Fruit fly (Drosophila melanogaster) whole organism, adult: ENCODE results near the gene CG33282.
A peak's percentile ranks its signal among the peaks of the same experiment; 100 is the strongest.

Experiments
- CG11617 ChIP-seq: fragments of 200-800 bp; sonication (Bioruptor generic); optimal IDR thresholded peaks from 2 replicates; lab custom pipeline; 2017; ENCODE audit warnings: mild to moderate bottlenecking, missing biosample characterization, missing genetic modification reagents, missing genetic modification characterization
- CG12768 ChIP-seq: fragments of 200-800 bp; sonication (Bioruptor generic); optimal IDR thresholded peaks from 2 replicates; lab custom pipeline; 2017; ENCODE audit warnings: missing biosample characterization, missing genetic modification characterization, mild to moderate bottlenecking, moderate library complexity, missing genetic modification reagents
- CG14711 ChIP-seq: fragments of 200-800 bp; sonication (Bioruptor generic); optimal IDR thresholded peaks from 2 replicates; lab custom pipeline; 2018; ENCODE audit warnings: missing biosample characterization, mild to moderate bottlenecking, missing genetic modification characterization, moderate library complexity
- CG1620 ChIP-seq: fragments of 200-800 bp; sonication (Bioruptor generic); optimal IDR thresholded peaks from 2 replicates; lab custom pipeline; 2016; ENCODE audit warnings: missing biosample characterization, missing genetic modification characterization
- CG33017 ChIP-seq: fragments of 200-800 bp; sonication (Bioruptor generic); optimal IDR thresholded peaks from 2 replicates; lab custom pipeline; 2018; ENCODE audit warnings: missing biosample characterization, mild to moderate bottlenecking, missing genetic modification characterization, moderate library complexity
- CG5204 ChIP-seq: fragments of 200-800 bp; sonication (Bioruptor generic); optimal IDR thresholded peaks from 2 replicates; lab custom pipeline; 2016; ENCODE audit warnings: missing biosample characterization, missing genetic modification characterization
- CG7045 ChIP-seq: fragments of 200-800 bp; sonication (Bioruptor generic); optimal IDR thresholded peaks from 2 replicates; lab custom pipeline; 2017; ENCODE audit warnings: missing biosample characterization, mild to moderate bottlenecking, missing genetic modification characterization
- CG7101 ChIP-seq: fragments of 200-800 bp; sonication (Bioruptor generic); optimal IDR thresholded peaks from 2 replicates; lab custom pipeline; 2018; ENCODE audit warnings: missing biosample characterization, mild to moderate bottlenecking, missing genetic modification characterization, moderate library complexity
- Clk ChIP-seq: fragments of 200-800 bp; sonication (Bioruptor generic); optimal IDR thresholded peaks from 2 replicates; lab custom pipeline; 2017; ENCODE audit warnings: missing biosample characterization, missing genetic modification characterization
- Crg-1 ChIP-seq: fragments of 200-800 bp; sonication (Bioruptor generic); optimal IDR thresholded peaks from 2 replicates; lab custom pipeline; 2016; ENCODE audit warnings: missing biosample characterization, missing genetic modification characterization
- Hr96 ChIP-seq: fragments of 200-800 bp; sonication (Bioruptor generic); optimal IDR thresholded peaks from 2 replicates; lab custom pipeline; 2016; ENCODE audit warnings: missing biosample characterization, missing genetic modification characterization
- Mnt ChIP-seq: fragments of 200-800 bp; sonication (Bioruptor generic); optimal IDR thresholded peaks from 2 replicates; lab custom pipeline; 2016; ENCODE audit warnings: missing biosample characterization, mild to moderate bottlenecking, missing genetic modification characterization
- bab1 ChIP-seq: fragments of 200-800 bp; sonication (Bioruptor generic); optimal IDR thresholded peaks from 3 replicates; lab custom pipeline; 2019; ENCODE audit warnings: missing biosample characterization, mild to moderate bottlenecking, missing genetic modification characterization, moderate library complexity
- cic ChIP-seq: fragments of 200-800 bp; sonication (Bioruptor generic); optimal IDR thresholded peaks from 2 replicates; lab custom pipeline; 2017; ENCODE audit warnings: missing biosample characterization, mild to moderate bottlenecking, missing genetic modification characterization, moderate library complexity
- cnc ChIP-seq, 2 experiments: fragments of >200 bp; optimal IDR thresholded peaks; 2 replicates each; lab custom pipeline; 2017
- kay ChIP-seq: fragments of 200-800 bp; sonication (Bioruptor generic); peaks from one replicate; lab custom pipeline; 2016; ENCODE audit warnings: missing biosample characterization, missing genetic modification characterization, borderline replicate concordance
- ovo ChIP-seq: fragments of 200-800 bp; sonication (Bioruptor generic); optimal IDR thresholded peaks from 2 replicates; lab custom pipeline; 2016; ENCODE audit warnings: missing biosample characterization, missing genetic modification characterization
- pad ChIP-seq: fragments of 200-800 bp; sonication (Bioruptor generic); optimal IDR thresholded peaks from 3 replicates; lab custom pipeline; 2017; ENCODE audit warnings: missing biosample characterization, missing genetic modification characterization, mild to moderate bottlenecking, moderate library complexity, missing genetic modification reagents
- tj ChIP-seq: fragments of 200-800 bp; sonication (Bioruptor generic); optimal IDR thresholded peaks from 3 replicates; lab custom pipeline; 2017; ENCODE audit warnings: missing biosample characterization, mild to moderate bottlenecking, missing genetic modification characterization, moderate library complexity
- toe ChIP-seq: fragments of 200-800 bp; sonication (Bioruptor generic); optimal IDR thresholded peaks from 2 replicates; lab custom pipeline; 2016; ENCODE audit warnings: missing biosample characterization, missing genetic modification characterization

Gene CG33282

dm6 chr2L:3327603-3328002 is at the start of gene CG33282:
CG33282 (plus strand) TSS chr2L:3327903.
- TF ChIP-seq CG11617 (GFP tag; lab: Kevin White, UChicago) (no peak), CG33017 (tag; lab: Kevin White, UChicago) (peak; percentile 31)

- no peak for TF ChIP-seq cic (GFP tag; lab: Kevin White, UChicago)
- TF ChIP-seq kay = peak; percentile 27
These were observed 48.9 kb upstream of the CG33282 start for dm6 chr2L:3278786-3279185.

- TF ChIP-seq CG12768 (peak; percentile 88), CG7101 (tag; lab: Kevin White, UChicago) (peak; percentile 66), CG7045 (GFP tag; lab: Kevin White, UChicago) (peak; percentile 70), CG33017 (tag; lab: Kevin White, UChicago) (peak; percentile 35), cic (GFP tag; lab: Kevin White, UChicago) (peak; percentile 91), cnc (optimal IDR thresholded peaks at IDR 0.05; lab: Kevin White, UChicago) (no peak), pad (GFP tag; lab: Kevin White, UChicago) (peak; percentile 29), toe (peak; percentile 10), ovo (GFP tag; lab: Kevin White, UChicago) (peak; percentile 35), Hr96 (GFP tag; lab: Kevin White, UChicago) (no peak), bab1 (GFP tag; lab: Kevin White, UChicago) (no peak), CG5204 (GFP tag; lab: Kevin White, UChicago) (peak; percentile 25), CG1620 (GFP tag; lab: Kevin White, UChicago) (no peak), CG14711 (peak; percentile 30), CG11617 (GFP tag; lab: Kevin White, UChicago) (peak; percentile 46), Clk (GFP tag; lab: Kevin White, UChicago) (peak; percentile 45), Mnt (GFP tag; lab: Kevin White, UChicago) (peak; percentile 6), tj (GFP tag; lab: Kevin White, UChicago) (no peak), Crg-1 (GFP tag; lab: Kevin White, UChicago) (peak; percentile 63), kay (peak; percentile 76)
These were observed 47.2 kb upstream of the CG33282 start, which contains the start of gene OtopLb for dm6 chr2L:3280484-3280993. OtopLb (minus strand) TSS chr2L:3280534.

- TF ChIP-seq Hr96 (GFP tag; lab: Kevin White, UChicago) = no peak
- no peak for TF ChIP-seq Mnt (GFP tag; lab: Kevin White, UChicago)
- no peak for TF ChIP-seq toe
- no peak for TF ChIP-seq Clk (GFP tag; lab: Kevin White, UChicago)
- TF ChIP-seq kay = no peak
- TF ChIP-seq CG11617 (GFP tag; lab: Kevin White, UChicago) = no peak
- no peak for TF ChIP-seq pad (GFP tag; lab: Kevin White, UChicago)
- TF ChIP-seq tj (GFP tag; lab: Kevin White, UChicago) = no peak
- TF ChIP-seq cnc (optimal IDR thresholded peaks at IDR 0.05; lab: Kevin White, UChicago) = no peak
- no peak for TF ChIP-seq CG7101 (tag; lab: Kevin White, UChicago)
- TF ChIP-seq CG1620 (GFP tag; lab: Kevin White, UChicago) = no peak
- no peak for TF ChIP-seq cic (GFP tag; lab: Kevin White, UChicago)
- no peak for TF ChIP-seq CG5204 (GFP tag; lab: Kevin White, UChicago)
- TF ChIP-seq bab1 (GFP tag; lab: Kevin White, UChicago) = no peak
- no peak for TF ChIP-seq ovo (GFP tag; lab: Kevin White, UChicago)
- TF ChIP-seq CG7045 (GFP tag; lab: Kevin White, UChicago) = no peak
- TF ChIP-seq CG33017 (tag; lab: Kevin White, UChicago) = no peak
These were observed 33.9 kb upstream of the CG33282 start for dm6 chr2L:3293718-3294340.

- no peak for TF ChIP-seq CG7101 (tag; lab: Kevin White, UChicago)
- peak; percentile 13 for TF ChIP-seq CG33017 (tag; lab: Kevin White, UChicago)
- TF ChIP-seq kay = peak; percentile 24
These were observed 33.1 kb upstream of the CG33282 start, which contains the start of gene CG9664 for dm6 chr2L:3294572-3294971. CG9664 (minus strand) TSS chr2L:3294706.

- TF ChIP-seq cic (GFP tag; lab: Kevin White, UChicago) (peak; percentile 1), tj (GFP tag; lab: Kevin White, UChicago) (no peak), bab1 (GFP tag; lab: Kevin White, UChicago) (no peak), CG33017 (tag; lab: Kevin White, UChicago) (no peak)
These were observed 29.6 kb upstream of the CG33282 start for dm6 chr2L:3298065-3298469.

- TF ChIP-seq tj (GFP tag; lab: Kevin White, UChicago) (no peak), CG14711 (no peak), CG7045 (GFP tag; lab: Kevin White, UChicago) (no peak), CG5204 (GFP tag; lab: Kevin White, UChicago) (no peak), Crg-1 (GFP tag; lab: Kevin White, UChicago) (no peak), CG33017 (tag; lab: Kevin White, UChicago) (no peak), CG12768 (no peak), Mnt (GFP tag; lab: Kevin White, UChicago) (no peak), kay (no peak), ovo (GFP tag; lab: Kevin White, UChicago) (no peak), pad (GFP tag; lab: Kevin White, UChicago) (no peak), CG1620 (GFP tag; lab: Kevin White, UChicago) (no peak), toe (no peak), cic (GFP tag; lab: Kevin White, UChicago) (no peak), CG11617 (GFP tag; lab: Kevin White, UChicago) (no peak), Clk (GFP tag; lab: Kevin White, UChicago) (no peak), CG7101 (tag; lab: Kevin White, UChicago) (no peak)
These were observed 28.6 kb upstream of the CG33282 start for dm6 chr2L:3299142-3299541.
